Worm (Caenorhabditis elegans) whole organism, early embryonic: ENCODE results near the gene nspf-2.

ENCODE experiments used
- ama-1 ChIP-seq: fragments of 150-350 bp; optimal IDR thresholded peaks from 2 replicates; lab custom pipeline; 2014
- ceh-13 ChIP-seq: fragments of 200-800 bp; sonication (Bioruptor generic); optimal IDR thresholded peaks from 2 replicates; lab custom pipeline; 2018; ENCODE audit warnings: mild to moderate bottlenecking, missing genetic modification characterization, missing compliant biosample characterization
- flt-1 ChIP-seq: fragments of 200-800 bp; sonication (Bioruptor generic); IDR thresholded peaks from 2 replicates; pipeline ENCODE4 v1.3.6; 2022; ENCODE audit warnings: missing genetic modification characterization, missing compliant biosample characterization
- scrt-1 ChIP-seq: fragments of 200-800 bp; sonication (Bioruptor generic); IDR thresholded peaks from 2 replicates; pipeline ENCODE4 v1.3.6; 2022; ENCODE audit warnings: missing genetic modification characterization, missing compliant biosample characterization
- tbx-11 ChIP-seq: fragments of 200-800 bp; sonication (Bioruptor generic); IDR thresholded peaks from 2 replicates; pipeline ENCODE4 v1.3.6; 2022; ENCODE audit warnings: missing genetic modification characterization, missing compliant biosample characterization
- tra-4 ChIP-seq: sonication (generic microtip); optimal IDR thresholded peaks from 2 replicates; lab custom pipeline; 2017; ENCODE audit warnings: missing genetic modification characterization, missing compliant biosample characterization

DNA sequence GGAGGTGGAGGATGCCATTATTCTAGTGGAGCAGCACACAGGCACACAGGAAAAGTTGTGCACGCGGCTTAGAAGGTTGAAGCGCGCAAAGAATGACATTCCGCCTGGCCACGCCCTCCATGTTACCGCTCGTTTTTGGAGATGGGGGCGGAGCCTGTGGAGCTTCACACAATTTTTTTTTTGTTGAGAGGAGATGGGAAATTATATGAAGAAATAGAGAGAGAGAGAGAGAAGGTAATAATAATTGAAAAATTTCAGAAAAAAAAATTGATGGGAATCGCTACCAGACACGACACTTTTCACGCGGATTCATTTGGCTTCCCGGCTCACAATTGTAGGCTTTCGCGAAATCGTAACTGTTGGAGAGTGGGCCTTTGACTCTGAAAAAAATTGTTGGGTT lies 28.6 kb downstream of the nspf-2 start, which contains the start of gene T05A8.3:
- no peak for TF ChIP-seq ama-1 (lab: Kevin White, UChicago)
- TF ChIP-seq flt-1 (GFP tag; lab: Robert Waterston, UW) = no peak
- no peak for TF ChIP-seq ceh-13 (GFP tag; lab: Kevin White, UChicago)
- no peak for TF ChIP-seq scrt-1
- no peak for TF ChIP-seq tra-4
- TF ChIP-seq tbx-11 = no peak
